Fruit fly (Drosophila melanogaster) whole organism, embryonic: ENCODE results near the gene Art3.
A peak's percentile ranks its signal among the peaks of the same experiment; 100 is the strongest.

Experiments
- Bteb2 ChIP-seq: fragments of 200-800 bp; sonication (Bioruptor generic); optimal IDR thresholded peaks from 2 replicates; lab custom pipeline; 2016; ENCODE audit warnings: missing biosample characterization, missing genetic modification characterization
- CG11093 ChIP-seq: fragments of 200-800 bp; sonication (Bioruptor generic); IDR thresholded peaks from 3 replicates; pipeline ENCODE4 v1.3.6; 2022; ENCODE audit warnings: missing biosample characterization, missing genetic modification characterization
- CG11456 ChIP-seq: fragments of 200-800 bp; sonication (Bioruptor generic); IDR thresholded peaks from 3 replicates; pipeline ENCODE4 v1.3.6; 2022; ENCODE audit warnings: missing biosample characterization, missing genetic modification characterization
- CG12744 ChIP-seq: fragments of 200-800 bp; sonication (Bioruptor generic); optimal IDR thresholded peaks from 2 replicates; lab custom pipeline; 2016; ENCODE audit warnings: missing biosample characterization, missing genetic modification characterization
- CG13296 ChIP-seq: fragments of 200-800 bp; sonication (Bioruptor generic); optimal IDR thresholded peaks from 3 replicates; lab custom pipeline; 2018; ENCODE audit warnings: missing biosample characterization, mild to moderate bottlenecking, missing genetic modification characterization
- CG13424 ChIP-seq: fragments of 200-800 bp; sonication (Bioruptor generic); optimal IDR thresholded peaks from 2 replicates; lab custom pipeline; 2019; ENCODE audit warnings: missing biosample characterization, mild to moderate bottlenecking, missing genetic modification characterization, moderate library complexity
- CG14014 ChIP-seq: fragments of 200-800 bp; sonication (Bioruptor generic); IDR thresholded peaks from 2 replicates; pipeline ENCODE4 v1.3.6; 2022; ENCODE audit warnings: missing biosample characterization, missing genetic modification characterization
- CG14050 ChIP-seq: fragments of 200-800 bp; sonication (Bioruptor generic); IDR thresholded peaks from 3 replicates; pipeline ENCODE4 v1.3.6; 2022; ENCODE audit warnings: missing biosample characterization, missing genetic modification characterization
- CG1529 ChIP-seq: fragments of 200-800 bp; sonication (Bioruptor generic); optimal IDR thresholded peaks from 3 replicates; lab custom pipeline; 2018; ENCODE audit warnings: missing biosample characterization, missing genetic modification characterization
- CG15601 ChIP-seq: fragments of 200-800 bp; sonication (Bioruptor generic); optimal IDR thresholded peaks from 3 replicates; lab custom pipeline; 2019; ENCODE audit warnings: missing biosample characterization, mild to moderate bottlenecking, missing genetic modification characterization, moderate library complexity
- CG16779 ChIP-seq: fragments of 200-800 bp; sonication (Bioruptor generic); IDR thresholded peaks from 2 replicates; pipeline ENCODE4 v1.3.6; 2022; ENCODE audit warnings: missing biosample characterization, missing genetic modification characterization
- CG18011 ChIP-seq: fragments of 200-800 bp; sonication (Bioruptor generic); optimal IDR thresholded peaks from 2 replicates; lab custom pipeline; 2017; ENCODE audit warnings: missing biosample characterization, missing genetic modification characterization, mild to moderate bottlenecking, moderate library complexity, missing genotype
- CG18764 ChIP-seq: fragments of 200-800 bp; sonication (Bioruptor generic); optimal IDR thresholded peaks from 3 replicates; lab custom pipeline; 2016; ENCODE audit warnings: missing biosample characterization, missing genetic modification characterization
- CG4360 ChIP-seq: fragments of 200-800 bp; sonication (Bioruptor generic); IDR thresholded peaks from 2 replicates; pipeline ENCODE4 v1.3.6; 2022; ENCODE audit warnings: missing biosample characterization, missing genetic modification characterization
- CG5180 ChIP-seq: fragments of 200-800 bp; sonication (Bioruptor generic); optimal IDR thresholded peaks from 3 replicates; lab custom pipeline; 2017; ENCODE audit warnings: missing biosample characterization, missing genetic modification characterization, mild to moderate bottlenecking, moderate library complexity, missing genetic modification reagents
- CG5245 ChIP-seq: fragments of 200-800 bp; sonication (Bioruptor generic); optimal IDR thresholded peaks from 3 replicates; lab custom pipeline; 2016; ENCODE audit warnings: missing biosample characterization, missing genetic modification characterization
- CG7556 ChIP-seq: fragments of 200-800 bp; sonication (Bioruptor generic); optimal IDR thresholded peaks from 2 replicates; lab custom pipeline; 2017; ENCODE audit warnings: missing biosample characterization, mild to moderate bottlenecking, missing genetic modification characterization
- Dek ChIP-seq: fragments of 200-800 bp; sonication (Bioruptor generic); optimal IDR thresholded peaks from 3 replicates; lab custom pipeline; 2019; ENCODE audit warnings: missing biosample characterization, mild to moderate bottlenecking, missing genetic modification characterization, moderate library complexity
- ERR ChIP-seq: fragments of 200-800 bp; sonication (Bioruptor generic); optimal IDR thresholded peaks from 2 replicates; lab custom pipeline; 2016; ENCODE audit warnings: missing biosample characterization, missing genetic modification characterization
- HHEX ChIP-seq: fragments of 200-800 bp; sonication (Bioruptor generic); optimal IDR thresholded peaks from 3 replicates; lab custom pipeline; 2017; ENCODE audit warnings: missing biosample characterization, mild to moderate bottlenecking, missing genetic modification characterization, missing genetic modification reagents
- HLH4C ChIP-seq: fragments of 200-800 bp; sonication (Bioruptor generic); IDR thresholded peaks from 3 replicates; pipeline ENCODE4 v1.3.6; 2022; ENCODE audit warnings: missing biosample characterization, missing genetic modification characterization; ENCODE audit not compliant: partially characterized antibody
- Lpt ChIP-seq: fragments of >200 bp; optimal IDR thresholded peaks from 2 replicates; lab custom pipeline; 2018; ENCODE audit warnings: missing biosample characterization, missing genetic modification characterization
- NFAT ChIP-seq: fragments of 200-800 bp; sonication (Bioruptor generic); IDR thresholded peaks from 2 replicates; pipeline ENCODE4 v1.3.6; 2022; ENCODE audit warnings: missing biosample characterization, missing genetic modification characterization
- NK7.1 ChIP-seq: fragments of 200-800 bp; sonication (Bioruptor generic); optimal IDR thresholded peaks from 3 replicates; lab custom pipeline; 2016; ENCODE audit warnings: missing biosample characterization, missing genetic modification characterization
- Nf-YA ChIP-seq: fragments of 200-800 bp; sonication (Bioruptor generic); IDR thresholded peaks from 2 replicates; pipeline ENCODE4 v1.3.6; 2022; ENCODE audit warnings: missing biosample characterization, missing genetic modification characterization
- Stat92E ChIP-seq, 3 experiments: fragments of >200 bp in 2 of 3; fragments of 200-800 bp in 1 of 3; sonication (Bioruptor generic) in 1 of 3; optimal IDR thresholded peaks; 2 replicates each; lab custom pipeline; 2017 to 2019; ENCODE audit warnings: missing biosample characterization in 3 of 3, missing genetic modification characterization in 3 of 3, mild to moderate bottlenecking in 1 of 3, moderate library complexity in 1 of 3
- Trl ChIP-seq, 3 experiments: fragments of >200 bp in 2 of 3; fragments of 200-800 bp in 1 of 3; sonication (Bioruptor generic) in 1 of 3; optimal IDR thresholded peaks; 2 replicates in 1 of 3; 3 replicates in 2 of 3; lab custom pipeline; 2016 to 2017; ENCODE audit warnings: missing biosample characterization in 1 of 3, missing genetic modification characterization in 1 of 3
- bigmax ChIP-seq: fragments of 200-800 bp; sonication (Bioruptor generic); optimal IDR thresholded peaks from 2 replicates; lab custom pipeline; 2018; ENCODE audit warnings: missing biosample characterization, mild to moderate bottlenecking, missing genetic modification characterization
- bsh ChIP-seq, 2 experiments: fragments of 200-800 bp; sonication (Bioruptor generic); optimal IDR thresholded peaks; 2 replicates each; lab custom pipeline; 2017 to 2018; ENCODE audit warnings: mild to moderate bottlenecking in 2 of 2, missing biosample characterization in 2 of 2, missing genetic modification characterization in 2 of 2, moderate library complexity in 1 of 2
- cwo ChIP-seq: fragments of 200-800 bp; sonication (Bioruptor generic); optimal IDR thresholded peaks from 3 replicates; lab custom pipeline; 2017; ENCODE audit warnings: missing biosample characterization, missing genetic modification characterization, mild to moderate bottlenecking, moderate library complexity, missing genetic modification reagents
- da ChIP-seq: fragments of 200-800 bp; sonication (Bioruptor generic); optimal IDR thresholded peaks from 2 replicates; lab custom pipeline; 2016; ENCODE audit warnings: missing biosample characterization, missing genetic modification characterization
- disco-r ChIP-seq: fragments of 200-800 bp; sonication (Bioruptor generic); optimal IDR thresholded peaks from 2 replicates; lab custom pipeline; 2016; ENCODE audit warnings: missing biosample characterization, missing genetic modification characterization
- eve ChIP-seq, 2 experiments: fragments of >200 bp; optimal IDR thresholded peaks; 2 replicates each; lab custom pipeline; 2017; ENCODE audit warnings: missing biosample characterization in 2 of 2, missing genetic modification characterization in 2 of 2
- fd64A ChIP-seq: fragments of 200-800 bp; sonication (Bioruptor generic); optimal IDR thresholded peaks from 3 replicates; lab custom pipeline; 2018; ENCODE audit warnings: missing biosample characterization, mild to moderate bottlenecking, missing genetic modification characterization
- gfzf ChIP-seq: fragments of 200-800 bp; sonication (Bioruptor generic); optimal IDR thresholded peaks from 2 replicates; lab custom pipeline; 2016; ENCODE audit warnings: missing biosample characterization, mild to moderate bottlenecking, missing genetic modification characterization, moderate library complexity
- insv ChIP-seq, 2 experiments: fragments of 200-800 bp; sonication (Bioruptor generic); optimal IDR thresholded peaks; 3 replicates each; lab custom pipeline; 2016 to 2018; ENCODE audit warnings: missing biosample characterization in 2 of 2, missing genetic modification characterization in 2 of 2
- lmd ChIP-seq: fragments of 200-800 bp; sonication (Bioruptor generic); IDR thresholded peaks from 2 replicates; pipeline ENCODE4 v1.3.6; 2022; ENCODE audit warnings: missing biosample characterization, missing genetic modification characterization
- lov ChIP-seq, 2 experiments: fragments of 200-800 bp in 1 of 2; fragments of >200 bp in 1 of 2; sonication (Bioruptor generic) in 1 of 2; IDR thresholded peaks in 1 of 2; optimal IDR thresholded peaks in 1 of 2; 2 replicates in 1 of 2; 3 replicates in 1 of 2; pipeline versions ENCODE4 v1.3.6 to Lab custom; 2017 to 2022; ENCODE audit warnings: missing biosample characterization in 1 of 2, missing genetic modification characterization in 1 of 2
- nerfin-2 ChIP-seq: fragments of 200-800 bp; sonication (Bioruptor generic); IDR thresholded peaks from 2 replicates; pipeline ENCODE4 v1.3.6; 2022; ENCODE audit warnings: missing biosample characterization, missing genetic modification characterization; ENCODE audit not compliant: partially characterized antibody
- nom ChIP-seq: fragments of 200-800 bp; sonication (Bioruptor generic); optimal IDR thresholded peaks from 2 replicates; lab custom pipeline; 2017; ENCODE audit warnings: missing biosample characterization, missing genetic modification characterization, mild to moderate bottlenecking, moderate library complexity, missing genetic modification reagents
- pzg ChIP-seq: fragments of 200-800 bp; sonication (Bioruptor generic); optimal IDR thresholded peaks from 3 replicates; lab custom pipeline; 2018; ENCODE audit warnings: missing biosample characterization, mild to moderate bottlenecking, missing genetic modification characterization, moderate library complexity
- rib ChIP-seq: fragments of 200-800 bp; sonication (Bioruptor generic); IDR thresholded peaks from 2 replicates; pipeline ENCODE4 v1.3.6; 2022; ENCODE audit warnings: missing biosample characterization, missing genetic modification characterization
- run ChIP-seq: fragments of 200-800 bp; sonication (Bioruptor generic); optimal IDR thresholded peaks from 3 replicates; lab custom pipeline; 2018; ENCODE audit warnings: missing biosample characterization, mild to moderate bottlenecking, missing genetic modification characterization
- salm ChIP-seq: fragments of 200-800 bp; sonication (Bioruptor generic); optimal IDR thresholded peaks from 2 replicates; lab custom pipeline; 2018; ENCODE audit warnings: missing biosample characterization, mild to moderate bottlenecking, missing genetic modification characterization
- sim ChIP-seq: fragments of 200-800 bp; sonication (Bioruptor generic); IDR thresholded peaks from 2 replicates; pipeline ENCODE4 v1.3.6; 2022; ENCODE audit warnings: missing biosample characterization, missing genetic modification characterization
- so ChIP-seq: fragments of 200-800 bp; sonication (Bioruptor generic); IDR thresholded peaks from 3 replicates; pipeline ENCODE4 v1.3.6; 2022; ENCODE audit warnings: missing biosample characterization, missing genetic modification characterization
- sr ChIP-seq: fragments of 200-800 bp; sonication (Bioruptor generic); IDR thresholded peaks from 3 replicates; pipeline ENCODE4 v1.3.6; 2022; ENCODE audit warnings: missing biosample characterization, missing genetic modification characterization
- usp ChIP-seq: fragments of >200 bp; optimal IDR thresholded peaks from 2 replicates; lab custom pipeline; 2017; ENCODE audit warnings: missing biosample characterization, missing genetic modification characterization

Art3 gene

dm6 chr3R:15218824-15219576, 10.2 kb downstream of the Art3 start, which contains the start of the genes SIDL and CG12241 (continued):
- TF ChIP-seq CG15601 (tag; lab: Kevin White, UChicago) (peak; percentile 18), CG12744 (GFP tag; lab: Kevin White, UChicago) (peak; percentile 11), Trl (optimal IDR thresholded peaks at IDR 0.05; lab: Kevin White, UChicago) (no peak), Trl (GFP tag; optimal IDR thresholded peaks at IDR 0.05; lab: Kevin White, UChicago) (peak; percentile 84), Bteb2 (GFP tag; lab: Kevin White, UChicago) (peak; percentile 63), CG5245 (GFP tag; lab: Kevin White, UChicago) (peak; percentile 48), HLH4C (no peak; the same call in 2 of the 3 replicates), run (no peak), disco-r (GFP tag; lab: Kevin White, UChicago) (no peak), Lpt (GFP tag; lab: Kevin White, UChicago) (no peak), CG11093 (GFP tag; lab: Robert Waterston, UW) (peak; percentile 91), HHEX (GFP tag; lab: Kevin White, UChicago) (peak; percentile 83), bsh (GFP tag; optimal IDR thresholded peaks at IDR 0.05; lab: Kevin White, UChicago) (peak in 1 of 2 experiments; percentile 44), CG13296 (GFP tag; lab: Kevin White, UChicago) (peak; percentile 79), sim (peak; percentile 71), CG13424 (tag; lab: Kevin White, UChicago) (peak; percentile 51), lmd (GFP tag; lab: Robert Waterston, UW) (peak; percentile 93), sr (GFP tag; lab: Robert Waterston, UW) (peak; percentile 35; the same call in 1 of the 3 replicates), Nf-YA (GFP tag; lab: Robert Waterston, UW) (peak; percentile 84), NFAT (GFP tag; lab: Robert Waterston, UW) (peak; percentile 92), CG18011 (GFP tag; lab: Kevin White, UChicago) (peak; percentile 50), Dek (tag; lab: Kevin White, UChicago) (peak; percentile 79), nerfin-2 (GFP tag; lab: Robert Waterston, UW) (no peak), CG1529 (GFP tag; lab: Kevin White, UChicago) (no peak), NK7.1 (GFP tag; lab: Kevin White, UChicago) (peak; percentile 73), fd64A (GFP tag; lab: Kevin White, UChicago) (no peak), insv (GFP tag; optimal IDR thresholded peaks at IDR 0.05; lab: Kevin White, UChicago) (no peak), CG14014 (GFP tag; lab: Robert Waterston, UW) (peak; percentile 39; the same call in 1 of the 2 replicates), eve (GFP tag; optimal IDR thresholded peaks at IDR 0.05; lab: Kevin White, UChicago) (no peak), da (GFP tag; lab: Kevin White, UChicago) (no peak), nom (peak; percentile 75), bigmax (GFP tag; lab: Kevin White, UChicago) (peak; percentile 36), Stat92E (GFP tag; optimal IDR thresholded peaks at IDR 0.05; lab: Kevin White, UChicago) (no peak), CG4360 (GFP tag; lab: Robert Waterston, UW) (peak; percentile 70), CG14050 (no peak), CG18764 (peak; percentile 64), CG7556 (peak; percentile 78), pzg (peak; percentile 34), gfzf (GFP tag; lab: Kevin White, UChicago) (peak; percentile 15), rib (GFP tag; lab: Robert Waterston, UW) (peak; percentile 91), lov (optimal IDR thresholded peaks at IDR 0.05; lab: Kevin White, UChicago) (no peak), lov (GFP tag; IDR thresholded peaks at IDR 0.05; lab: Robert Waterston, UW) (peak; percentile 88), salm (tag; lab: Kevin White, UChicago) (peak; percentile 23), CG11456 (GFP tag; lab: Robert Waterston, UW) (peak; percentile 93), CG5180 (GFP tag; lab: Kevin White, UChicago) (no peak), so (no peak), ERR (GFP tag; lab: Kevin White, UChicago) (peak; percentile 77), CG16779 (GFP tag; lab: Robert Waterston, UW) (peak; percentile 81), cwo (GFP tag; lab: Kevin White, UChicago) (peak; percentile 78), usp (GFP tag; lab: Kevin White, UChicago) (no peak)
